Fruit fly (Drosophila melanogaster): ENCODE data around the gene CG1136.

Gene CG1136

DNA sequence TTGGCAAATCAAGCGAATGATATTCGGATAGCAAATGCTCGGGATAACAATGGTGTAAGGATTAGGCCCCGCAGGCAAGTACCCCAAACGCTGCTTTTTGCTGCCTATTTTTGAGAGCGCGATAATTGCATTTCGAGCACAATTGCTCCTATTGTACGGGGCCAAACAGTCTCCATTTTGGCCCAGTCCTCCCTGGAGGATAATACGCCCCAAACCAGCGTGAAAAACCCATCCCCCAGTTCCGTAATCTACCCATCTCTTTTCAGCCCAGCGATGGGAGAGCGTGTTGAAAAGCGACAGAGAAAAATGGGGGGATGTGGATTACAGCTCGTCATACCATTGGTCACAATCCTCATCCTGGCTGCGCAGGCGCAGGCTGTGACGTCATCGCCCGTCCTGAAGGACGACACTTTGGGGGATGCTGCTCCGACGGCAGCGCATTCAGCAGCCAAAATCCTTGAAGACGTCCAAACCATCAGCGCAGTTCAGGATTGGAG is 42.3 kb downstream of the CG1136 start, which contains the start of gene Gad1:
Gene Gad1, minus strand, starts transcription at position 51 of the 497 bp plus-strand sequence.
- TF ChIP-seq Dll (optimal IDR thresholded peaks at IDR 0.05) = no peak

DNA sequence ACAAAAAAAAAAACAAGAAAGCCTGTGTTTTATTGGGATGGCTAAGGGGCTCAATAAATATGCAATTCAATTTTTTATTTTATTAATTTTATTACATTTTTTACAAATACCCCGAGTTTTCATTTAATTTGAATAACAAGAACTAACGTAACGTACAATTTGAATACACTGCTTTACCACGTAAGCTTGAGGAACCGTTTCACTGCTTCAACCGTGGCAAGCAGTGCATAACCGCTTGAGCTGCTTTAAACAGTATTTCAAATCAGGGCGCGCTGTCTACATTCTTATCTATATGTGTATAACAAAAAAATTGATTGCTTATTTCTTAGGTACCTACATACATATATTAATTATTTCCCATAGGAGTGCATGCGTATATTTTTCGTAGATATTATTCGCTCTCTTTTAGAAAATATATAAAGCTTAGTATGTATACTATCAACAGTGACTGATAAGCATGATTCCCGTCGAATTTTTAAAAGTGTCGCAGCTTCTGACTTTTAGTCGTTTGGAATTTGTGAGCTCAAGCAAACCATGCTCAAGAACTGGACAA is 46.4 kb downstream of the CG1136 start, which contains the start of gene CG14990:
Gene CG14990, plus strand, starts transcription at position 503 of the 553 bp plus-strand sequence.
- TF ChIP-seq usp (GFP tag; optimal IDR thresholded peaks at IDR 0.05) = no peak
- no peak for TF ChIP-seq pan (optimal IDR thresholded peaks at IDR 0.05)
- TF ChIP-seq Dll (optimal IDR thresholded peaks at IDR 0.05) = no peak
- TF ChIP-seq psq (optimal IDR thresholded peaks at IDR 0.05) = no peak
- no peak for TF ChIP-seq CG8478 (optimal IDR thresholded peaks at IDR 0.05)
- TF ChIP-seq EcR (GFP tag; optimal IDR thresholded peaks at IDR 0.05) = no peak

dm6 chr3L:4096546-4096945 is 50.1 kb downstream of the CG1136 start:
- TF ChIP-seq usp (GFP tag; optimal IDR thresholded peaks at IDR 0.05) = no peak
- no peak for TF ChIP-seq CG8478 (optimal IDR thresholded peaks at IDR 0.05)
- no peak for TF ChIP-seq EcR (GFP tag; optimal IDR thresholded peaks at IDR 0.05)
- no peak for TF ChIP-seq Dll (optimal IDR thresholded peaks at IDR 0.05)
- TF ChIP-seq psq (optimal IDR thresholded peaks at IDR 0.05) = no peak
- no peak for TF ChIP-seq pan (optimal IDR thresholded peaks at IDR 0.05)

- TF ChIP-seq usp (GFP tag; optimal IDR thresholded peaks at IDR 0.05) (no peak), Dll (optimal IDR thresholded peaks at IDR 0.05) (no peak), psq (optimal IDR thresholded peaks at IDR 0.05) (no peak), EcR (GFP tag; optimal IDR thresholded peaks at IDR 0.05) (peak in 1 of 2 experiments; percentile 29), pan (optimal IDR thresholded peaks at IDR 0.05) (no peak), CG8478 (optimal IDR thresholded peaks at IDR 0.05) (no peak)
Measured at dm6 chr3L:4099194-4099593, 52.8 kb downstream of the CG1136 start.

- TF ChIP-seq CG8478 (optimal IDR thresholded peaks at IDR 0.05) (no peak), Dll (optimal IDR thresholded peaks at IDR 0.05) (no peak), psq (optimal IDR thresholded peaks at IDR 0.05) (peak; percentile 74)
Measured at dm6 chr3L:4102496-4103257, 56.3 kb downstream of the CG1136 start, which contains the start of gene CG14995. Gene CG14995, minus strand, starts transcription at chr3L:4103256.

- no peak for TF ChIP-seq EcR (GFP tag; optimal IDR thresholded peaks at IDR 0.05)
- no peak for TF ChIP-seq pan (optimal IDR thresholded peaks at IDR 0.05)
- TF ChIP-seq CG8478 (optimal IDR thresholded peaks at IDR 0.05) = no peak
- TF ChIP-seq psq (optimal IDR thresholded peaks at IDR 0.05) = no peak
- no peak for TF ChIP-seq usp (GFP tag; optimal IDR thresholded peaks at IDR 0.05)
- TF ChIP-seq Dll (optimal IDR thresholded peaks at IDR 0.05) = no peak
Measured at dm6 chr3L:4103258-4104247, 57.2 kb downstream of the CG1136 start, which contains the start of gene Fit1. Gene Fit1, plus strand, starts transcription at chr3L:4103564.

dm6 chr3L:4107120-4107519 is 60.7 kb downstream of the CG1136 start:
- TF ChIP-seq Dll (optimal IDR thresholded peaks at IDR 0.05) = no peak
- no peak for TF ChIP-seq EcR (GFP tag; optimal IDR thresholded peaks at IDR 0.05)
- no peak for TF ChIP-seq CG8478 (optimal IDR thresholded peaks at IDR 0.05)
- no peak for TF ChIP-seq pan (optimal IDR thresholded peaks at IDR 0.05)

DNA sequence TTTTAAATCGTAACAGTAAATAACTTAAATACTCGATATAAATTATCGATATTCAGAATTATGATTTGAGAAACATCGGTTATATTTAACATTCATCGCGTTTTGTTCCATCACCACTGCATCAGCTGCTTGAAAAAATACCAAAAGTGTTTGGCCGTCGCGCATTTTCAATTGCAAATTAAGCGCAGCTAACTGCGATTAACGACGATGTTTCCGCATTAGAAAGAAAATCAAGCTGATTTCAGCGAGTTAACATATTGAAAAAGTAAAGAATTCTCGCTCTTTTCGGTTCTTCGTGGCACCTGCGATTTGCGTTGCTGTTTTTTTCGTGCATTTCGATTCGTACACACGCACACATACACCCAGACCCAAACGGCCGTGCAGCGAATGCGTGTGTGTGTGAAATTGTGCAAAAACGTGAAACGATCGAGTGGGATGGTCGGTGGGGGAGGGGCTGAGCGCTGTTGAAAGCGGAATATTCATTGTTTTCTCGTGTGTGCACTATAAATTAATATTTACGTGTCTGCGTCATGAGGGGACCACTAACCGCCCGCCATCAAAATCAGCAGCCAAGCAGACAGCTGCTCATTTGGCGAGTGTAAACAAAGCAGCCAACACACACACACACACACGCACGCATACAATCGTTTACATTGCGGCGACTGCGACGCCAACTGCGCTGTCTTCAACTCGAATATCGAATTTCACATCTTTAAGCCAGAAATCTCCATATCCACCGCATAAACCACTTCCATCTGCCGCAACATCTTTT is 61.9 kb downstream of the CG1136 start, which contains the start of gene Ack:
Gene Ack, plus strand, starts transcription at position 115 of the 772 bp plus-strand sequence.
- TF ChIP-seq CG8478 (optimal IDR thresholded peaks at IDR 0.05) (peak; percentile 52), EcR (GFP tag; optimal IDR thresholded peaks at IDR 0.05) (no peak)

dm6 chr3L:4108844-4109494 is 62.6 kb downstream of the CG1136 start:
- TF ChIP-seq EcR (GFP tag; optimal IDR thresholded peaks at IDR 0.05) = no peak
- no peak for TF ChIP-seq psq (optimal IDR thresholded peaks at IDR 0.05)
- no peak for TF ChIP-seq Dll (optimal IDR thresholded peaks at IDR 0.05)
- TF ChIP-seq CG8478 (optimal IDR thresholded peaks at IDR 0.05) = no peak
- TF ChIP-seq usp (GFP tag; optimal IDR thresholded peaks at IDR 0.05) = no peak
